Fruit fly (Drosophila melanogaster): ENCODE results near the gene nero.

Gene nero

DNA sequence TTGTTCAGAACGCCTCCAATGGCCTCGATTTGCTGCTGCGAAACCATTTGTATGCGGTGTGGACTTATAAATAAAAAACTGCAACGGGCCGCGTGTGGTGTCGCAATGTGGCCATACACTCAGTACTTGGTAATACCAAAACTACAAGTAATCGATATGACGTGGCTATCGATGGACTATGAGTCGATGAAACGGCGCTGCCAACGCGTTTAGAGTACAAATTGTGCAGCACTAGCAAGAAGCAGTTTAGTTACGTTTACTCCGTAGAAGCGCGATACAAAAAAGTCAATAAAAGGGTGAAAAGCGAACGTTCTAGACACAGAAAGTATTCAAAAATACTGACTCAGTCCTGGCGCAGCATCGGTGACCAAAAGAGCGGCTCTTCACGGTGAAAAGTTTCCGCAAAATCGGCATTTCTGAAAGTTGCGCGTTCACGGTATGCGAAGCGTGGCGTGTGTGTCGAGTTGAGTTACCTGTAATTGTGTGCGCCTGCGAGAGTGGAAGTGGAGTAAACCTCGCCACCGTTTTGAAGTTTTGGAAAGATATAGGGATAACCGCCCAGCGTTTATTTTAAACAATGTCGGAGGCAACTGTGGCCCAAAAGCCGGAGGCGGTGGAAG lies at the start of gene nero, which contains the start of gene CG1910:
nero (minus strand) TSS at position 130 of the 620 bp plus-strand sequence.
CG1910 (plus strand) TSS at position 215 of the 620 bp plus-strand sequence.
- TF ChIP-seq so (GFP tag; IDR thresholded peaks at IDR 0.05) (no peak), Nf-YC (tag; optimal IDR thresholded peaks at IDR 0.05) (no peak), Bgb (GFP tag; IDR thresholded peaks at IDR 0.05; ENCODE audit: partially characterized antibody) (no peak), CG7271 (tag; optimal IDR thresholded peaks at IDR 0.05) (peak; percentile 48), Dp (GFP tag; optimal IDR thresholded peaks at IDR 0.05) (peak; percentile 54), grn (GFP tag; optimal IDR thresholded peaks at IDR 0.05) (no peak), CG8388 (GFP tag; optimal IDR thresholded peaks at IDR 0.05) (peak; percentile 10), kay (GFP tag; optimal IDR thresholded peaks at IDR 0.05) (peak; percentile 23), CG9437 (GFP tag; optimal IDR thresholded peaks at IDR 0.05) (peak; percentile 96), sc (optimal IDR thresholded peaks at IDR 0.05) (no peak), sc (GFP tag; optimal IDR thresholded peaks at IDR 0.05) (no peak), NK7.1 (GFP tag; optimal IDR thresholded peaks at IDR 0.05) (no peak), Awh (GFP tag; IDR thresholded peaks at IDR 0.05) (no peak), CG17385 (GFP tag; optimal IDR thresholded peaks at IDR 0.05) (peak; percentile 41), CG6654 (GFP tag; optimal IDR thresholded peaks at IDR 0.05) (no peak), CG9817 (tag; optimal IDR thresholded peaks at IDR 0.05) (no peak), ERR (GFP tag; optimal IDR thresholded peaks at IDR 0.05) (peak; percentile 46), Stat92E (GFP tag; optimal IDR thresholded peaks at IDR 0.05) (no peak), prd (optimal IDR thresholded peaks at IDR 0.05) (no peak), prd (GFP tag; IDR thresholded peaks at IDR 0.05) (no peak), MTF-1 (GFP tag; optimal IDR thresholded peaks at IDR 0.05; ENCODE audit: borderline replicate concordance) (no peak), Jarid2 (GFP tag; optimal IDR thresholded peaks at IDR 0.05) (no peak), CG10267 (tag; optimal IDR thresholded peaks at IDR 0.05) (peak; percentile 85), Atf3 (GFP tag; optimal IDR thresholded peaks at IDR 0.05) (no peak), E2f1 (GFP tag; IDR thresholded peaks at IDR 0.05) (no peak), CG10462 (GFP tag; optimal IDR thresholded peaks at IDR 0.05) (no peak), nerfin-1 (tag; optimal IDR thresholded peaks at IDR 0.05) (peak; percentile 25), tx (GFP tag; optimal IDR thresholded peaks at IDR 0.05) (no peak), CG33213 (GFP tag; optimal IDR thresholded peaks at IDR 0.05) (peak; percentile 42), Hr78 (GFP tag; optimal IDR thresholded peaks at IDR 0.05) (no peak), hb (GFP tag; IDR thresholded peaks at IDR 0.05; ENCODE audit: partially characterized antibody) (no peak), crc (GFP tag; optimal IDR thresholded peaks at IDR 0.05) (no peak), pfk (GFP tag; optimal IDR thresholded peaks at IDR 0.05) (peak; percentile 40), MESR4 (GFP tag; optimal IDR thresholded peaks at IDR 0.05) (peak; percentile 77), Fer1 (GFP tag; optimal IDR thresholded peaks at IDR 0.05) (no peak), CG9797 (GFP tag; optimal IDR thresholded peaks at IDR 0.05) (peak; percentile 93), inv (GFP tag; IDR thresholded peaks at IDR 0.05; ENCODE audit: partially characterized antibody) (no peak), CG2120 (GFP tag; optimal IDR thresholded peaks at IDR 0.05) (peak; percentile 6), Sin3A (optimal IDR thresholded peaks at IDR 0.05) (peak; percentile 76), CG17802 (tag; optimal IDR thresholded peaks at IDR 0.05) (no peak), CG11247 (GFP tag; IDR thresholded peaks at IDR 0.05) (no peak), BEAF-32 (GFP tag; optimal IDR thresholded peaks at IDR 0.05) (peak; percentile 92), sug (tag; optimal IDR thresholded peaks at IDR 0.05) (peak; percentile 53), Rfx (GFP tag; IDR thresholded peaks at IDR 0.05) (no peak), CTCF (GFP tag; optimal IDR thresholded peaks at IDR 0.05) (peak; percentile 39), CG31365 (tag; optimal IDR thresholded peaks at IDR 0.05) (peak; percentile 18), CG17829 (tag; optimal IDR thresholded peaks at IDR 0.05) (peak; percentile 27), HLHmδ (GFP tag; optimal IDR thresholded peaks at IDR 0.05) (no peak), zfh1 (GFP tag; IDR thresholded peaks at IDR 0.05) (no peak), CG31388 (GFP tag; optimal IDR thresholded peaks at IDR 0.05) (no peak), CG1603 (tag; optimal IDR thresholded peaks at IDR 0.05) (peak; percentile 74)
